Worm (Caenorhabditis elegans): ENCODE results near the gene gly-20.

Gene gly-20

DNA sequence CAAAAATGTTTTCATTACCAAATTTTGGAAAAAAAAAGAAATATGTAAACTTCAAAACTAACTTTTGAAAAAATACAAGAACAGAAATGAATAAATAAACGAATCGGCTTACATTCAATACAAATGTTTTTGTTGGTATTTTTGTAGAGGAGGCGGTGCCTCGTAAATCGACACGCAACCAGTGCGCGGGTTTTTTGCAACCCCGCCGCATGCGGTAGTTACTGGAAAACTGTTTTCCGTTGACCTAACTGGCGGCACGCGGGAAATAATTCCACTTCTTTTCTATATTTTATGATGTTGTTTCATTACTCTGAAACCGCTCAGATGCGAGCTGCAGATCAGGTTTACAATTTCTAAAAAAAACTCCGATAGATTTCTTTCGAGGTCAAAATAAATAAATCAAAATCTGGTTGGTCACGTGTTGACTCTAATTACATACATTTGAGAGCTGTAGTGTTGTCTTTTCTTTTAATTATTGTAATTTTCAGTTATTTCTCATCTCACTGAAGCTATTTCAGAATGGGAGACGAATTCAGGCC is 43.1 kb upstream of the gly-20 start, which contains the start of the genes dvc-1 and ima-1 (continued):
- TF ChIP-seq lsy-27 (tag; optimal IDR thresholded peaks at IDR 0.05; ENCODE audit: borderline replicate concordance, insufficient read depth) (no peak), bed-2 (GFP tag; IDR thresholded peaks at IDR 0.05) (0 out of 2 replicates have a peak, but pooled peaks have one; percentile 62), B0019.2 (GFP tag; conservative IDR thresholded peaks at IDR 0.05) (peak; percentile 69), egl-44 (GFP tag; IDR thresholded peaks at IDR 0.05) (no peak), attf-3 (GFP tag; conservative IDR thresholded peaks at IDR 0.05) (peak; percentile 60; the same call in 1 of the 2 replicates), mes-4 (tag; optimal IDR thresholded peaks at IDR 0.05) (no peak), lin-54 (GFP tag; optimal IDR thresholded peaks at IDR 0.05) (peak; percentile 84), snpc-1.1 (tag; optimal IDR thresholded peaks at IDR 0.05; ENCODE audit: insufficient read depth) (peak; percentile 37), rec-8 (tag; optimal IDR thresholded peaks at IDR 0.05) (no peak), K11D2.4 (GFP tag; IDR thresholded peaks at IDR 0.05) (no peak), lsl-1 (GFP tag; optimal IDR thresholded peaks at IDR 0.05) (peak; percentile 81), Y53F4B.3 (GFP tag; IDR thresholded peaks at IDR 0.05) (no peak), xnd-1 (tag; optimal IDR thresholded peaks at IDR 0.05) (peak; percentile 88), tbp1 (GFP tag; optimal IDR thresholded peaks at IDR 0.05) (peak; percentile 63), egl-18 (GFP tag; IDR thresholded peaks at IDR 0.05) (no peak), K12H6.12 (tag; optimal IDR thresholded peaks at IDR 0.05) (peak; percentile 32), Y95B8A.8 (GFP tag; IDR thresholded peaks at IDR 0.05) (peak; percentile 81), ztf-25 (GFP tag; IDR thresholded peaks at IDR 0.05) (peak; percentile 86), rpc-1 (optimal IDR thresholded peaks at IDR 0.05) (peak; percentile 33), rpc-1 (tag; optimal IDR thresholded peaks at IDR 0.05) (no peak), mxl-1 (tag; optimal IDR thresholded peaks at IDR 0.05) (no peak), Y67H2A.10 (GFP tag; conservative IDR thresholded peaks at IDR 0.05) (peak; percentile 77), zfh-2 (GFP tag; conservative IDR thresholded peaks at IDR 0.05) (no peak), mcd-1 (GFP tag; IDR thresholded peaks at IDR 0.05) (peak; percentile 78), snpc-1.3 (tag; optimal IDR thresholded peaks at IDR 0.05; ENCODE audit: insufficient read depth) (no peak), gei-17 (GFP tag; optimal IDR thresholded peaks at IDR 0.05) (no peak), bed-1 (GFP tag; IDR thresholded peaks at IDR 0.05) (no peak), nhr-90 (tag; optimal IDR thresholded peaks at IDR 0.05) (no peak), hsf-1 (GFP tag; IDR thresholded peaks at IDR 0.05) (peak; percentile 85; the same call in 1 of the 2 replicates), lin-26 (GFP tag; IDR thresholded peaks at IDR 0.05) (peak; percentile 78), B0336.3 (GFP tag; IDR thresholded peaks at IDR 0.05) (peak; percentile 92), B0261.1 (tag; optimal IDR thresholded peaks at IDR 0.05) (no peak), somi-1 (GFP tag; optimal IDR thresholded peaks at IDR 0.05) (no peak), ztf-3 (GFP tag; optimal IDR thresholded peaks at IDR 0.05) (no peak), ztf-28 (GFP tag; IDR thresholded peaks at IDR 0.05) (0 out of 2 replicates have a peak, but pooled peaks have one; percentile 43), lin-35 (GFP tag; optimal IDR thresholded peaks at IDR 0.05) (peak; percentile 8 to 59 (median 43)), athp-1 (tag; optimal IDR thresholded peaks at IDR 0.05) (peak; percentile 80), him-1 (tag; optimal IDR thresholded peaks at IDR 0.05) (peak; percentile 66), aptf-3 (GFP tag; IDR thresholded peaks at IDR 0.05) (no peak), ztf-22 (GFP tag; optimal IDR thresholded peaks at IDR 0.05) (no peak), F33H1.4 (GFP tag; IDR thresholded peaks at IDR 0.05) (peak; percentile 81), madf-8 (GFP tag; conservative IDR thresholded peaks at IDR 0.05) (peak; percentile 93), ztf-26 (tag; optimal IDR thresholded peaks at IDR 0.05) (no peak), rcor-1 (GFP tag; IDR thresholded peaks at IDR 0.05) (peak; percentile 90), D2030.7 (GFP tag; IDR thresholded peaks at IDR 0.05) (peak; percentile 91), F57C9.4 (tag; optimal IDR thresholded peaks at IDR 0.05) (no peak), madf-10 (tag; optimal IDR thresholded peaks at IDR 0.05) (no peak), hlh-26 (GFP tag; conservative IDR thresholded peaks at IDR 0.05) (no peak)
